Fruit fly (Drosophila melanogaster) whole organism, embryonic: ENCODE data around the gene CG43218.

Source experiments
- B-H1 ChIP-seq: fragments of 200-800 bp; sonication (Bioruptor generic); IDR thresholded peaks from 3 replicates; pipeline ENCODE4 v1.3.6; 2022; ENCODE audit warnings: missing biosample characterization, missing genetic modification characterization
- C15 ChIP-seq: fragments of 200-800 bp; sonication (Bioruptor generic); IDR thresholded peaks from 3 replicates; pipeline ENCODE4 v1.3.6; 2022; ENCODE audit warnings: missing biosample characterization, missing genetic modification characterization
- CG10321 ChIP-seq: fragments of 200-800 bp; sonication (Bioruptor generic); IDR thresholded peaks from 2 replicates; pipeline ENCODE4 v1.3.6; 2022; ENCODE audit warnings: missing biosample characterization, missing genetic modification characterization
- CG10654 ChIP-seq: fragments of 200-800 bp; sonication (Bioruptor generic); optimal IDR thresholded peaks from 2 replicates; lab custom pipeline; 2016; ENCODE audit warnings: missing biosample characterization, missing genetic modification characterization
- CG11085 ChIP-seq: fragments of 200-800 bp; sonication (Bioruptor generic); IDR thresholded peaks from 2 replicates; pipeline ENCODE4 v1.3.6; 2022; ENCODE audit warnings: missing biosample characterization, missing genetic modification characterization
- CG12236 ChIP-seq: fragments of 200-800 bp; sonication (Bioruptor generic); optimal IDR thresholded peaks from 2 replicates; lab custom pipeline; 2016; ENCODE audit warnings: missing biosample characterization, missing genetic modification characterization
- CG12769 ChIP-seq: fragments of 200-800 bp; sonication (Bioruptor generic); optimal IDR thresholded peaks from 2 replicates; lab custom pipeline; 2019; ENCODE audit warnings: missing biosample characterization, mild to moderate bottlenecking, missing genetic modification characterization, moderate library complexity
- CG13424 ChIP-seq: fragments of 200-800 bp; sonication (Bioruptor generic); optimal IDR thresholded peaks from 2 replicates; lab custom pipeline; 2019; ENCODE audit warnings: missing biosample characterization, mild to moderate bottlenecking, missing genetic modification characterization, moderate library complexity
- CG18764 ChIP-seq: fragments of 200-800 bp; sonication (Bioruptor generic); optimal IDR thresholded peaks from 3 replicates; lab custom pipeline; 2016; ENCODE audit warnings: missing biosample characterization, missing genetic modification characterization
- CG2120 ChIP-seq: fragments of 200-800 bp; sonication (Bioruptor generic); optimal IDR thresholded peaks from 3 replicates; lab custom pipeline; 2016; ENCODE audit warnings: missing biosample characterization, missing genetic modification characterization
- CG2199 ChIP-seq: fragments of 200-800 bp; sonication (Bioruptor generic); IDR thresholded peaks from 3 replicates; pipeline ENCODE4 v1.3.6; 2022; ENCODE audit warnings: missing biosample characterization, missing genetic modification characterization
- CG30020 ChIP-seq: fragments of 200-800 bp; optimal IDR thresholded peaks from 2 replicates; lab custom pipeline; 2019; ENCODE audit warnings: missing biosample characterization, mild to moderate bottlenecking, missing genetic modification characterization, moderate library complexity
- CG32532 ChIP-seq: fragments of 200-800 bp; sonication (Bioruptor generic); IDR thresholded peaks from 2 replicates; pipeline ENCODE4 v1.3.6; 2022; ENCODE audit warnings: missing biosample characterization, missing genetic modification characterization
- CG32772 ChIP-seq: fragments of 200-800 bp; sonication (Bioruptor generic); IDR thresholded peaks from 2 replicates; pipeline ENCODE4 v1.3.6; 2022; ENCODE audit warnings: missing biosample characterization, missing genetic modification characterization
- CG42726 ChIP-seq: fragments of 200-800 bp; sonication (Bioruptor generic); IDR thresholded peaks from 2 replicates; pipeline ENCODE4 v1.3.6; 2022; ENCODE audit warnings: missing biosample characterization, missing genetic modification characterization; ENCODE audit not compliant: partially characterized antibody
- CG5180 ChIP-seq: fragments of 200-800 bp; sonication (Bioruptor generic); optimal IDR thresholded peaks from 3 replicates; lab custom pipeline; 2017; ENCODE audit warnings: missing biosample characterization, missing genetic modification characterization, mild to moderate bottlenecking, moderate library complexity, missing genetic modification reagents
- CG6791 ChIP-seq: fragments of 200-800 bp; sonication (Bioruptor generic); IDR thresholded peaks from 3 replicates; pipeline ENCODE4 v1.3.6; 2022; ENCODE audit warnings: missing biosample characterization, missing genetic modification characterization; ENCODE audit not compliant: partially characterized antibody
- CG8089 ChIP-seq: fragments of 200-800 bp; sonication (Bioruptor generic); optimal IDR thresholded peaks from 3 replicates; lab custom pipeline; 2016; ENCODE audit warnings: missing biosample characterization, missing genetic modification characterization
- CG8281 ChIP-seq: fragments of 200-800 bp; sonication (Bioruptor generic); optimal IDR thresholded peaks from 2 replicates; lab custom pipeline; 2018; ENCODE audit warnings: missing biosample characterization, mild to moderate bottlenecking, missing genetic modification characterization, moderate library complexity
- CG8359 ChIP-seq: fragments of 200-800 bp; sonication (Bioruptor generic); optimal IDR thresholded peaks from 2 replicates; lab custom pipeline; 2017; ENCODE audit warnings: missing biosample characterization, mild to moderate bottlenecking, missing genetic modification characterization, borderline replicate concordance
- D19B ChIP-seq: fragments of 200-800 bp; sonication (Bioruptor generic); optimal IDR thresholded peaks from 2 replicates; lab custom pipeline; 2017; ENCODE audit warnings: missing biosample characterization, mild to moderate bottlenecking, missing genetic modification characterization
- Dek ChIP-seq: fragments of 200-800 bp; sonication (Bioruptor generic); optimal IDR thresholded peaks from 3 replicates; lab custom pipeline; 2019; ENCODE audit warnings: missing biosample characterization, mild to moderate bottlenecking, missing genetic modification characterization, moderate library complexity
- E2f1 ChIP-seq: fragments of 200-800 bp; sonication (Bioruptor generic); IDR thresholded peaks from 2 replicates; pipeline ENCODE4 v1.3.6; 2022; ENCODE audit warnings: missing biosample characterization, missing genetic modification characterization
- Fer3 ChIP-seq: fragments of 200-800 bp; sonication (Bioruptor generic); optimal IDR thresholded peaks from 2 replicates; lab custom pipeline; 2018; ENCODE audit warnings: missing biosample characterization, mild to moderate bottlenecking, missing genetic modification characterization, moderate library complexity
- H15 ChIP-seq: fragments of 200-800 bp; sonication (Bioruptor generic); IDR thresholded peaks from 3 replicates; pipeline ENCODE4 v1.3.6; 2022; ENCODE audit warnings: missing biosample characterization, missing genetic modification characterization
- HLH54F ChIP-seq: fragments of 200-800 bp; sonication (Bioruptor generic); optimal IDR thresholded peaks from 3 replicates; lab custom pipeline; 2016; ENCODE audit warnings: missing biosample characterization, missing genetic modification characterization
- Hsf ChIP-seq: fragments of 200-800 bp; sonication (Bioruptor generic); optimal IDR thresholded peaks from 3 replicates; lab custom pipeline; 2016; ENCODE audit warnings: missing biosample characterization, missing genetic modification characterization
- Lpt ChIP-seq: fragments of >200 bp; optimal IDR thresholded peaks from 2 replicates; lab custom pipeline; 2018; ENCODE audit warnings: missing biosample characterization, missing genetic modification characterization
- MTF-1 ChIP-seq: fragments of 200-800 bp; sonication (Bioruptor generic); optimal IDR thresholded peaks from 2 replicates; lab custom pipeline; 2018; ENCODE audit warnings: missing biosample characterization, mild to moderate bottlenecking, missing genetic modification characterization, borderline replicate concordance
- Myb ChIP-seq: fragments of 200-800 bp; sonication (Bioruptor generic); optimal IDR thresholded peaks from 2 replicates; lab custom pipeline; 2016; ENCODE audit warnings: missing biosample characterization, missing genetic modification characterization
- NC2β ChIP-seq: fragments of 200-800 bp; sonication (Bioruptor generic); optimal IDR thresholded peaks from 2 replicates; lab custom pipeline; 2016; ENCODE audit warnings: missing biosample characterization, missing genetic modification characterization
- Optix ChIP-seq: fragments of 200-800 bp; sonication (Bioruptor generic); IDR thresholded peaks from 3 replicates; pipeline ENCODE4 v1.3.6; 2022; ENCODE audit warnings: missing biosample characterization, missing genetic modification characterization
- ap ChIP-seq: fragments of 200-800 bp; sonication (Bioruptor generic); IDR thresholded peaks from 2 replicates; pipeline ENCODE4 v1.3.6; 2022; ENCODE audit warnings: missing biosample characterization, missing genetic modification characterization
- bcd ChIP-seq: fragments of 200-800 bp; sonication (Bioruptor generic); optimal IDR thresholded peaks from 2 replicates; lab custom pipeline; 2017; ENCODE audit warnings: missing biosample characterization, mild to moderate bottlenecking, missing genetic modification characterization
- chif ChIP-seq, 2 experiments: fragments of 200-800 bp; sonication (Bioruptor generic); optimal IDR thresholded peaks; 3 replicates each; lab custom pipeline; 2016; ENCODE audit warnings: missing biosample characterization in 2 of 2, missing genetic modification characterization in 2 of 2
- croc ChIP-seq: fragments of 200-800 bp; sonication (Bioruptor generic); conservative IDR thresholded peaks from 3 replicates; pipeline ENCODE4 v1.3.6; 2022; ENCODE audit warnings: missing biosample characterization, missing genetic modification characterization
- crp ChIP-seq, 2 experiments: fragments of 200-800 bp; sonication (Bioruptor generic); optimal IDR thresholded peaks; 2 replicates in 1 of 2; 3 replicates in 1 of 2; lab custom pipeline; 2017; ENCODE audit warnings: missing biosample characterization in 2 of 2, missing genetic modification characterization in 2 of 2, mild to moderate bottlenecking in 1 of 2, moderate library complexity in 1 of 2
- dm ChIP-seq: fragments of 200-800 bp; sonication (Bioruptor generic); optimal IDR thresholded peaks from 3 replicates; lab custom pipeline; 2016; ENCODE audit warnings: missing biosample characterization, missing genetic modification characterization
- emc ChIP-seq: fragments of 200-800 bp; sonication (Bioruptor generic); optimal IDR thresholded peaks from 2 replicates; lab custom pipeline; 2016; ENCODE audit warnings: missing biosample characterization, missing genetic modification characterization
- ewg ChIP-seq: fragments of 200-800 bp; sonication (Bioruptor generic); optimal IDR thresholded peaks from 3 replicates; lab custom pipeline; 2017; ENCODE audit warnings: mild to moderate bottlenecking, missing biosample characterization, missing genetic modification reagents, missing genetic modification characterization
- gem ChIP-seq: fragments of 200-800 bp; sonication (Bioruptor generic); optimal IDR thresholded peaks from 2 replicates; lab custom pipeline; 2019; ENCODE audit warnings: missing biosample characterization, mild to moderate bottlenecking, missing genetic modification characterization, moderate library complexity
- kah ChIP-seq: fragments of 200-800 bp; sonication (Bioruptor generic); optimal IDR thresholded peaks from 2 replicates; lab custom pipeline; 2018; ENCODE audit warnings: missing biosample characterization, mild to moderate bottlenecking, missing genetic modification characterization
- odd ChIP-seq: fragments of 200-800 bp; sonication (Bioruptor generic); optimal IDR thresholded peaks from 2 replicates; lab custom pipeline; 2017; ENCODE audit warnings: missing biosample characterization, mild to moderate bottlenecking, missing genetic modification characterization
- otp ChIP-seq: fragments of 200-800 bp; sonication (Bioruptor generic); IDR thresholded peaks from 3 replicates; pipeline ENCODE4, ENCODE4 v1.3.6; 2022; ENCODE audit warnings: missing biosample characterization, missing genetic modification characterization
- pb ChIP-seq: fragments of 200-800 bp; sonication (Bioruptor generic); optimal IDR thresholded peaks from 3 replicates; lab custom pipeline; 2016; ENCODE audit warnings: missing biosample characterization, missing genetic modification characterization
- peb ChIP-seq: fragments of 200-800 bp; sonication (Bioruptor generic); IDR thresholded peaks from 2 replicates; pipeline ENCODE4 v1.3.6; 2022; ENCODE audit warnings: missing biosample characterization, missing genetic modification characterization
- pfk ChIP-seq: fragments of 200-800 bp; sonication (Bioruptor generic); optimal IDR thresholded peaks from 2 replicates; lab custom pipeline; 2018; ENCODE audit warnings: missing biosample characterization, mild to moderate bottlenecking, missing genetic modification characterization, moderate library complexity
- pho ChIP-seq: fragments of 200-800 bp; sonication (Bioruptor generic); optimal IDR thresholded peaks from 2 replicates; lab custom pipeline; 2016; ENCODE audit warnings: missing biosample characterization, missing genetic modification characterization
- scrt ChIP-seq: fragments of 200-800 bp; sonication (Bioruptor generic); optimal IDR thresholded peaks from 2 replicates; lab custom pipeline; 2018; ENCODE audit warnings: missing biosample characterization, mild to moderate bottlenecking, missing genetic modification characterization, moderate library complexity
- slou ChIP-seq: fragments of 200-800 bp; sonication (Bioruptor generic); optimal IDR thresholded peaks from 3 replicates; lab custom pipeline; 2016; ENCODE audit warnings: missing biosample characterization, missing genetic modification characterization
- sug ChIP-seq: fragments of 200-800 bp; optimal IDR thresholded peaks from 2 replicates; lab custom pipeline; 2019; ENCODE audit warnings: missing biosample characterization, mild to moderate bottlenecking, missing genetic modification characterization, moderate library complexity
- zf30C ChIP-seq: fragments of 200-800 bp; sonication (Bioruptor generic); optimal IDR thresholded peaks from 3 replicates; lab custom pipeline; 2018; ENCODE audit warnings: missing biosample characterization, mild to moderate bottlenecking, missing genetic modification characterization

The CG43218 gene

DNA sequence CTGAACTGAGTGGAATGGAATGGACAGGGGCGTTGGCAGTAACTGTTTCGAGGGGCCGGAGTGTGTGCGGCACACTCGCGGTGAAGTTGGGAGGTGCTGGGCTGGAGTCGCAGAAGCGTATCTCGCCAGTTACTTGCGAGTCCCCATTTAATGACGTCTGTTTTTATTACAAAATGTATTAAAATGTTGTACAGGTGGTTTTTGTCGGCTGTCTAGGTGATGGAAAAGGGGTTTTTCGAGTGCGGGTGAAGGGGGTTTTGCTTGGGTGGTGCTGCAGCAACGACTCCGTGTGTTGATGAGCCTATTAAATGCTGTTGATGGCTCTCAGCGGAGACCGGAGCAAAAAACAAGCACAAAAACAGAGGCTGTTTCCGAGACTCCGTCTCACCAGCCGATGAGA is 6.4 kb upstream of the CG43218 start (continued):
- TF ChIP-seq MTF-1 (GFP tag; lab: Kevin White, UChicago) (no peak), crp (GFP tag; optimal IDR thresholded peaks at IDR 0.05; lab: Kevin White, UChicago) (no peak), Optix (GFP tag; lab: Robert Waterston, UW) (peak; percentile 54; the same call in 1 of the 3 replicates), CG30020 (tag; lab: Kevin White, UChicago) (no peak), CG12769 (tag; lab: Kevin White, UChicago) (peak; percentile 12), kah (GFP tag; lab: Kevin White, UChicago) (no peak), gem (tag; lab: Kevin White, UChicago) (peak; percentile 27), CG8281 (tag; lab: Kevin White, UChicago) (no peak), odd (GFP tag; lab: Kevin White, UChicago) (no peak), HLH54F (GFP tag; lab: Kevin White, UChicago) (no peak), CG2199 (GFP tag; lab: Robert Waterston, UW) (no peak), C15 (GFP tag; lab: Robert Waterston, UW) (no peak), CG10321 (GFP tag; lab: Robert Waterston, UW) (no peak), H15 (GFP tag; lab: Robert Waterston, UW) (no peak), sug (tag; lab: Kevin White, UChicago) (no peak), Lpt (GFP tag; lab: Kevin White, UChicago) (no peak), croc (no peak), bcd (GFP tag; lab: Kevin White, UChicago) (no peak), CG32532 (GFP tag; lab: Robert Waterston, UW) (peak; percentile 42; the same call in 1 of the 2 replicates), pb (GFP tag; lab: Kevin White, UChicago) (no peak), Hsf (GFP tag; lab: Kevin White, UChicago) (no peak), D19B (GFP tag; lab: Kevin White, UChicago) (no peak), emc (GFP tag; lab: Kevin White, UChicago) (no peak), zf30C (GFP tag; lab: Kevin White, UChicago) (no peak), scrt (GFP tag; lab: Kevin White, UChicago) (peak; percentile 8), CG32772 (GFP tag; lab: Robert Waterston, UW) (no peak), ewg (GFP tag; lab: Kevin White, UChicago) (no peak), pho (GFP tag; lab: Kevin White, UChicago) (no peak), ap (GFP tag; lab: Robert Waterston, UW) (no peak), chif (GFP tag; optimal IDR thresholded peaks at IDR 0.05; lab: Kevin White, UChicago) (no peak), CG11085 (GFP tag; lab: Robert Waterston, UW) (no peak), CG8359 (no peak), E2f1 (GFP tag; lab: Robert Waterston, UW) (peak; percentile 34; the same call in 1 of the 2 replicates), slou (GFP tag; lab: Kevin White, UChicago) (no peak), CG18764 (GFP tag; lab: Kevin White, UChicago) (no peak), Dek (no peak), CG13424 (no peak), Fer3 (no peak), CG6791 (GFP tag; lab: Robert Waterston, UW) (no peak), Myb (GFP tag; lab: Kevin White, UChicago) (no peak), peb (GFP tag; lab: Robert Waterston, UW) (peak; percentile 18; the same call in 1 of the 2 replicates), NC2β (GFP tag; lab: Kevin White, UChicago) (no peak), CG2120 (GFP tag; lab: Kevin White, UChicago) (peak; percentile 36), otp (no peak), B-H1 (GFP tag; lab: Robert Waterston, UW) (no peak), CG8089 (GFP tag; lab: Kevin White, UChicago) (no peak), CG12236 (GFP tag; lab: Kevin White, UChicago) (no peak), dm (GFP tag; lab: Kevin White, UChicago) (no peak), pfk (no peak), CG5180 (GFP tag; lab: Kevin White, UChicago) (no peak), CG10654 (GFP tag; lab: Kevin White, UChicago) (no peak), CG42726 (GFP tag; lab: Robert Waterston, UW) (no peak)
